Worm (Caenorhabditis elegans): ENCODE measurements around the gene arp-1.

DNA sequence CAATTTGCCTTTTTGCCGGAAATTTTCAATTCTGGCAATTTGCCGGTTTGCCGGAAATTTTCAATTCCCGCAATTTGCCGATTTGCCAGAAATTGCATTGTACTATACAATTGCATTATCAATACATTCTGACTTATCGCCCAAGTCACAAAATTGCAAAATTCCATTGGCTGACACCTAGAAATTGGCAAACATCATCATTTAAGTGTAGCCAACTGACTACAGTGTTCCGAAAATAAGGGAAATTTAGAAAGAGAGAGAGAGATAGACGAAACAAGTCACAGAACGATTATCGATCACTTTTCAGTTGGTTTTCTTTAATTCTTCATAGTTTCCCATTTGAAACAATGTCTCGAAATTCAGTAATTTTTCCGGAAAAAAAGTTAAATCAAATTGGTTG, 8.7 kb upstream of the arp-1 start:
- TF ChIP-seq F13H6.1 (tag; optimal IDR thresholded peaks at IDR 0.05) (no peak), ahr-1 (tag; optimal IDR thresholded peaks at IDR 0.05) (no peak)
